Worm (Caenorhabditis elegans): ENCODE results near the gene C26B2.7.

Gene C26B2.7

ce11 chrIV:8006161-8006560, 9.9 kb upstream of the C26B2.7 start:
- TF ChIP-seq B0310.2 (tag; optimal IDR thresholded peaks at IDR 0.05) (no peak), hmg-4 (GFP tag; optimal IDR thresholded peaks at IDR 0.05) (no peak)

ce11 chrIV:8007549-8007948, 8.5 kb upstream of the C26B2.7 start:
- TF ChIP-seq tbx-37 (GFP tag; conservative IDR thresholded peaks at IDR 0.05) (no peak), hmg-4 (GFP tag; optimal IDR thresholded peaks at IDR 0.05) (no peak), pes-1 (GFP tag; IDR thresholded peaks at IDR 0.05) (no peak), aly-1 (tag; optimal IDR thresholded peaks at IDR 0.05) (no peak), tbx-11 (GFP tag; IDR thresholded peaks at IDR 0.05) (no peak), F13C5.2 (tag; optimal IDR thresholded peaks at IDR 0.05) (no peak)

- no peak for TF ChIP-seq aly-1 (tag; optimal IDR thresholded peaks at IDR 0.05)
- 0 out of 2 replicates have a peak, but pooled peaks have one; percentile 6 for TF ChIP-seq tbx-11 (GFP tag; IDR thresholded peaks at IDR 0.05)
- no peak for TF ChIP-seq ama-1 (optimal IDR thresholded peaks at IDR 0.05)
- TF ChIP-seq flt-1 (GFP tag; IDR thresholded peaks at IDR 0.05): no peak
- peak; percentile 73 for TF ChIP-seq hmg-4 (GFP tag; optimal IDR thresholded peaks at IDR 0.05)
- TF ChIP-seq ceh-36 (tag; optimal IDR thresholded peaks at IDR 0.05): no peak
- 0 out of 2 replicates have a peak, but pooled peaks have one; percentile 6 for TF ChIP-seq scrt-1 (GFP tag; IDR thresholded peaks at IDR 0.05)
- no peak for TF ChIP-seq tbx-37 (GFP tag; conservative IDR thresholded peaks at IDR 0.05)
- TF ChIP-seq ceh-13 (GFP tag; optimal IDR thresholded peaks at IDR 0.05): no peak
- no peak for TF ChIP-seq hmbx-1 (tag; optimal IDR thresholded peaks at IDR 0.05)
- TF ChIP-seq B0310.2 (tag; optimal IDR thresholded peaks at IDR 0.05): no peak
- TF ChIP-seq hnd-1 (tag; optimal IDR thresholded peaks at IDR 0.05): no peak
- TF ChIP-seq F13C5.2 (tag; optimal IDR thresholded peaks at IDR 0.05): peak; percentile 2
- TF ChIP-seq pes-1 (GFP tag; IDR thresholded peaks at IDR 0.05): no peak
- no peak for TF ChIP-seq tra-4 (tag; optimal IDR thresholded peaks at IDR 0.05)
- TF ChIP-seq sea-1 (GFP tag; conservative IDR thresholded peaks at IDR 0.05): no peak
- no peak for TF ChIP-seq ets-7 (tag; optimal IDR thresholded peaks at IDR 0.05)
These were observed 7.9 kb upstream of the C26B2.7 start for ce11 chrIV:8008137-8008536.

ce11 chrIV:8009374-8009773, 6.7 kb upstream of the C26B2.7 start:
- TF ChIP-seq pes-1 (GFP tag; IDR thresholded peaks at IDR 0.05) (no peak), hmg-4 (GFP tag; optimal IDR thresholded peaks at IDR 0.05) (peak; percentile 45)

ce11 chrIV:8010521-8010920, 5.6 kb upstream of the C26B2.7 start:
- TF ChIP-seq ama-1 (optimal IDR thresholded peaks at IDR 0.05) (no peak), B0310.2 (tag; optimal IDR thresholded peaks at IDR 0.05) (no peak), ceh-36 (tag; optimal IDR thresholded peaks at IDR 0.05) (no peak), hmg-4 (GFP tag; optimal IDR thresholded peaks at IDR 0.05) (no peak), scrt-1 (GFP tag; IDR thresholded peaks at IDR 0.05) (no peak), ets-7 (tag; optimal IDR thresholded peaks at IDR 0.05) (no peak)

ce11 chrIV:8012330-8012729, 3.7 kb upstream of the C26B2.7 start, which contains the start of gene Y42H9B.3:
Y42H9B.3 (minus strand) TSS chrIV:8012430.
- no peak for TF ChIP-seq hmbx-1 (tag; optimal IDR thresholded peaks at IDR 0.05)
- no peak for TF ChIP-seq scrt-1 (GFP tag; IDR thresholded peaks at IDR 0.05)
- TF ChIP-seq ceh-36 (tag; optimal IDR thresholded peaks at IDR 0.05): no peak
- no peak for TF ChIP-seq pes-1 (GFP tag; IDR thresholded peaks at IDR 0.05)
- no peak for TF ChIP-seq ama-1 (optimal IDR thresholded peaks at IDR 0.05)
- TF ChIP-seq hmg-4 (GFP tag; optimal IDR thresholded peaks at IDR 0.05): no peak
- TF ChIP-seq B0310.2 (tag; optimal IDR thresholded peaks at IDR 0.05): no peak
- no peak for TF ChIP-seq tbx-11 (GFP tag; IDR thresholded peaks at IDR 0.05)
- TF ChIP-seq ets-7 (tag; optimal IDR thresholded peaks at IDR 0.05): no peak
- no peak for TF ChIP-seq aly-1 (tag; optimal IDR thresholded peaks at IDR 0.05)
- no peak for TF ChIP-seq tra-4 (tag; optimal IDR thresholded peaks at IDR 0.05)
- no peak for TF ChIP-seq flt-1 (GFP tag; IDR thresholded peaks at IDR 0.05)
- TF ChIP-seq sea-1 (GFP tag; conservative IDR thresholded peaks at IDR 0.05): no peak

- TF ChIP-seq sea-1 (GFP tag; conservative IDR thresholded peaks at IDR 0.05): no peak
- TF ChIP-seq B0310.2 (tag; optimal IDR thresholded peaks at IDR 0.05): no peak
- no peak for TF ChIP-seq hmbx-1 (tag; optimal IDR thresholded peaks at IDR 0.05)
- TF ChIP-seq pes-1 (GFP tag; IDR thresholded peaks at IDR 0.05): no peak
- no peak for TF ChIP-seq hnd-1 (tag; optimal IDR thresholded peaks at IDR 0.05)
- no peak for TF ChIP-seq ama-1 (optimal IDR thresholded peaks at IDR 0.05)
- no peak for TF ChIP-seq hmg-4 (GFP tag; optimal IDR thresholded peaks at IDR 0.05)
- TF ChIP-seq aly-1 (tag; optimal IDR thresholded peaks at IDR 0.05): no peak
- no peak for TF ChIP-seq tra-4 (tag; optimal IDR thresholded peaks at IDR 0.05)
- no peak for TF ChIP-seq flt-1 (GFP tag; IDR thresholded peaks at IDR 0.05)
- no peak for TF ChIP-seq tbx-37 (GFP tag; conservative IDR thresholded peaks at IDR 0.05)
- no peak for TF ChIP-seq scrt-1 (GFP tag; IDR thresholded peaks at IDR 0.05)
- TF ChIP-seq tbx-11 (GFP tag; IDR thresholded peaks at IDR 0.05): no peak
- TF ChIP-seq ceh-13 (GFP tag; optimal IDR thresholded peaks at IDR 0.05): no peak
- TF ChIP-seq ets-7 (tag; optimal IDR thresholded peaks at IDR 0.05): no peak
- TF ChIP-seq F13C5.2 (tag; optimal IDR thresholded peaks at IDR 0.05): no peak
- TF ChIP-seq ceh-36 (tag; optimal IDR thresholded peaks at IDR 0.05): no peak
These were observed 2.2 kb upstream of the C26B2.7 start, which contains the start of gene C26B2.8 for ce11 chrIV:8013849-8014248. C26B2.8 (plus strand) TSS chrIV:8014149.

ce11 chrIV:8016694-8017093, 620 bp downstream of the C26B2.7 start, which contains the start of gene elpc-4:
elpc-4 (plus strand) TSS chrIV:8016994.
- TF ChIP-seq flt-1 (GFP tag; IDR thresholded peaks at IDR 0.05): no peak

Data from whole organism, early embryonic.